3 worm cellular contexts compared by ENCODE assay signal in the genomic region with DNA sequence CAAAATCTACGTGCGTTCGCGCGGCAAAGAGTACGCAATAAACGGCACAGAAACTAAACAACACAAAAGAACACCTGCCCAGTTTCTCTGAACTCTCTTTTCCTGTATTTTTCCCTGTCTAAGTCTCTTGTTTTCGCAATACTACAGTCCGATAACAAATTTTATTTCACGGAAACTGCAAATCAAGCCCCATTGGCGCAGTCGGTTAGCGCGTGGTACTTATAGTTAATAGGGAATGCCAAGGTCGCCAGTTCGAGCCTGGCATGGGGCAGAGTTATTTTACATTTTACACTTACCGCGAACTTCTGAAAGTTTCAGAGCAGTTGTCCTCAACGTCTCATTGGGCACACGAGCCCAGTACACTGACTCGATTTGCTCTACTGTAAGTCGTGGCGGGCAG.
TF ChIP-seq lines count a peak whose summit lies in the region.

No protein-coding gene starts in this region.

TF ChIP-seq in whole organism, L4 larva, 104 proteins besides CTCF, POLR2A, EP300 and RAD21 (continues in another document):
- TF ChIP-seq F26F4.8 (GFP tag; conservative IDR thresholded peaks at IDR 0.05; lab: Robert Waterston, UW) (0 out of 2 replicates have a peak, but pooled peaks have one; percentile 14), nhr-11 (tag; optimal IDR thresholded peaks at IDR 0.05; lab: Kevin White, UChicago) (no peak), tag-97 (GFP tag; IDR thresholded peaks at IDR 0.05; lab: Robert Waterston, UW) (no peak), unc-62 (GFP tag; optimal IDR thresholded peaks at IDR 0.05 in 1 of 2; lab: Kevin White, UChicago) (peak in 1 of 2 experiments; percentile 38), unc-62 (tag; optimal IDR thresholded peaks at IDR 0.05; lab: Kevin White, UChicago) (no peak), nhr-42 (GFP tag; IDR thresholded peaks at IDR 0.05; lab: Robert Waterston, UW) (no peak), tra-1 (GFP tag; IDR thresholded peaks at IDR 0.05; lab: Robert Waterston, UW) (no peak), mdt-29 (GFP tag; IDR thresholded peaks at IDR 0.05; lab: Robert Waterston, UW) (no peak), nhr-76 (tag; optimal IDR thresholded peaks at IDR 0.05; lab: Kevin White, UChicago) (no peak), dmd-9 (GFP tag; IDR thresholded peaks at IDR 0.05; lab: Robert Waterston, UW) (no peak), daf-8 (GFP tag; IDR thresholded peaks at IDR 0.05; lab: Robert Waterston, UW) (no peak), nhr-28 (tag; optimal IDR thresholded peaks at IDR 0.05; lab: Kevin White, UChicago) (no peak), arid-1 (GFP tag; conservative IDR thresholded peaks at IDR 0.05; lab: Robert Waterston, UW) (no peak), nhr-77 (tag; optimal IDR thresholded peaks at IDR 0.05; lab: Kevin White, UChicago) (no peak), ceh-44 (GFP tag; IDR thresholded peaks at IDR 0.05; lab: Robert Waterston, UW) (no peak), php-3 (GFP tag; IDR thresholded peaks at IDR 0.05; lab: Robert Waterston, UW) (no peak), snpc-1.2 (GFP tag; IDR thresholded peaks at IDR 0.05; lab: Robert Waterston, UW) (no peak), lim-7 (GFP tag; IDR thresholded peaks at IDR 0.05; lab: Robert Waterston, UW) (no peak), nhr-10 (tag; optimal IDR thresholded peaks at IDR 0.05; lab: Kevin White, UChicago) (no peak), hif-1 (tag; optimal IDR thresholded peaks at IDR 0.05; lab: Kevin White, UChicago) (no peak), vab-7 (GFP tag; IDR thresholded peaks at IDR 0.05; lab: Robert Waterston, UW) (0 out of 2 replicates have a peak, but pooled peaks have one; percentile 17), duxl-1 (tag; optimal IDR thresholded peaks at IDR 0.05; lab: Kevin White, UChicago; ENCODE audit: poor library complexity) (no peak), daf-16 (GFP tag; optimal IDR thresholded peaks at IDR 0.05; lab: Kevin White, UChicago) (no peak), daf-16 (tag; optimal IDR thresholded peaks at IDR 0.05; lab: Kevin White, UChicago) (no peak), gei-8 (GFP tag; optimal IDR thresholded peaks at IDR 0.05; lab: Kevin White, UChicago) (no peak), jun-1 (tag; optimal IDR thresholded peaks at IDR 0.05; lab: Kevin White, UChicago) (no peak), pha-4 (GFP tag; IDR thresholded peaks at IDR 0.05; lab: Robert Waterston, UW) (no peak), pha-4 (tag; optimal IDR thresholded peaks at IDR 0.05; lab: Kevin White, UChicago) (no peak), aha-1 (tag; lab: Kevin White, UChicago) (no peak), zip-2 (tag; optimal IDR thresholded peaks at IDR 0.05; lab: Kevin White, UChicago) (no peak)

TF ChIP-seq in whole organism, mixed stage, embryonic, 35 proteins besides CTCF, POLR2A, EP300 and RAD21:
- TF ChIP-seq hlh-1 (tag; optimal IDR thresholded peaks at IDR 0.05; lab: Kevin White, UChicago) (peak; percentile 2), ceh-43 (GFP tag; optimal IDR thresholded peaks at IDR 0.05; lab: Kevin White, UChicago) (no peak)

TF ChIP-seq in whole organism, young adult, 124 proteins besides CTCF, POLR2A, EP300 and RAD21:
- TF ChIP-seq chd-7 (tag; optimal IDR thresholded peaks at IDR 0.05; lab: Kevin White, UChicago) (no peak), tlf-1 (GFP tag; optimal IDR thresholded peaks at IDR 0.05; lab: Kevin White, UChicago) (no peak), bed-1 (GFP tag; IDR thresholded peaks at IDR 0.05; lab: Robert Waterston, UW) (no peak), ztf-3 (GFP tag; optimal IDR thresholded peaks at IDR 0.05; lab: Kevin White, UChicago) (no peak), lin-35 (GFP tag; optimal IDR thresholded peaks at IDR 0.05; lab: Kevin White, UChicago) (no peak), B0261.1 (tag; optimal IDR thresholded peaks at IDR 0.05; lab: Kevin White, UChicago) (peak; percentile 66), mxl-1 (tag; optimal IDR thresholded peaks at IDR 0.05; lab: Kevin White, UChicago) (no peak), cebp-2 (GFP tag; IDR thresholded peaks at IDR 0.05; lab: Robert Waterston, UW) (0 out of 2 replicates have a peak, but pooled peaks have one; percentile 52), dox-1 (GFP tag; IDR thresholded peaks at IDR 0.05; lab: Robert Waterston, UW) (peak; percentile 52; the same call in 1 of the 2 replicates), nhr-27 (tag; optimal IDR thresholded peaks at IDR 0.05; lab: Kevin White, UChicago) (no peak), ceh-91 (GFP tag; IDR thresholded peaks at IDR 0.05; lab: Robert Waterston, UW) (no peak), Y67H2A.10 (GFP tag; conservative IDR thresholded peaks at IDR 0.05; lab: Robert Waterston, UW) (no peak), zim-3 (tag; optimal IDR thresholded peaks at IDR 0.05; lab: Kevin White, UChicago) (no peak), lin-26 (GFP tag; IDR thresholded peaks at IDR 0.05; lab: Robert Waterston, UW) (peak; percentile 70; the same call in 1 of the 2 replicates), ZK185.1 (tag; optimal IDR thresholded peaks at IDR 0.05; lab: Kevin White, UChicago; ENCODE audit: poor library complexity, severe bottlenecking) (no peak), F10E7.11 (tag; optimal IDR thresholded peaks at IDR 0.05; lab: Kevin White, UChicago) (no peak), atf-7 (tag; optimal IDR thresholded peaks at IDR 0.05; lab: Kevin White, UChicago) (no peak), ceh-58 (GFP tag; IDR thresholded peaks at IDR 0.05; lab: Robert Waterston, UW) (no peak), egl-44 (GFP tag; IDR thresholded peaks at IDR 0.05; lab: Robert Waterston, UW) (0 out of 2 replicates have a peak, but pooled peaks have one; percentile 24), ccch-3 (GFP tag; optimal IDR thresholded peaks at IDR 0.05; lab: Kevin White, UChicago) (no peak), Y79H2A.3 (GFP tag; conservative IDR thresholded peaks at IDR 0.05; lab: Robert Waterston, UW) (no peak), akir-1 (GFP tag; optimal IDR thresholded peaks at IDR 0.05; lab: Kevin White, UChicago) (no peak), lsl-1 (GFP tag; optimal IDR thresholded peaks at IDR 0.05; lab: Kevin White, UChicago) (no peak), tbp1 (GFP tag; optimal IDR thresholded peaks at IDR 0.05; lab: Kevin White, UChicago) (peak; percentile 84), rpc-1 (optimal IDR thresholded peaks at IDR 0.05; lab: Kevin White, UChicago) (peak; percentile 44), rpc-1 (tag; optimal IDR thresholded peaks at IDR 0.05; lab: Kevin White, UChicago) (peak; percentile 70), sdz-38 (tag; optimal IDR thresholded peaks at IDR 0.05; lab: Kevin White, UChicago) (no peak), attf-5 (GFP tag; optimal IDR thresholded peaks at IDR 0.05; lab: Kevin White, UChicago) (peak; percentile 0), mcd-1 (GFP tag; IDR thresholded peaks at IDR 0.05; lab: Robert Waterston, UW) (no peak), madf-3 (GFP tag; IDR thresholded peaks at IDR 0.05; lab: Robert Waterston, UW) (no peak), madf-6 (GFP tag; IDR thresholded peaks at IDR 0.05; lab: Robert Waterston, UW) (0 out of 2 replicates have a peak, but pooled peaks have one; percentile 21), xnd-1 (tag; optimal IDR thresholded peaks at IDR 0.05; lab: Kevin White, UChicago) (no peak), F55B11.4 (tag; optimal IDR thresholded peaks at IDR 0.05; lab: Kevin White, UChicago; ENCODE audit: borderline replicate concordance, insufficient read depth) (no peak), snpc-1.3 (tag; optimal IDR thresholded peaks at IDR 0.05; lab: Kevin White, UChicago; ENCODE audit: insufficient read depth) (no peak)
